Fruit fly (Drosophila melanogaster): Measurements from ENCODE around the gene Ttc19.

DNA sequence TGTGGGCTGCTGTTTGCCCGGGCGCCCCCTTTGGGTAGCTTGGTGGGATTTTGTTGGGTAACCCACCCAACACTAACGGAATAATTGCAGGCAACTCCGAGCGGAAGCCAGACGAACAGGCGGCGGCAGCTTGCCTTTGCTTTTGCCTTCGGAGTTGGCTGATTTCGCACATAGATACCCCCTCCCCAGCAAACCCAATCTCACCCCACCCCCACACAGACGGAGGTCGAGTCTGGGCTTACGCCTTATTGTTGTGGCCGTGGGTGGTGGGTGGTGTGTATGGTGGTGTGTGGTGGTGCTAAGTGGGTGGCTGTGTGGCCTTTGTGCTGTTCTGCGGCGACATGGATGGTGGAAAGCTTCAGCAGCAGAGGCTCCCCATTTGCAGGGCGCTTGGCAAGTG, 29.3 kb downstream of the Ttc19 start:
- TF ChIP-seq CG10348 (GFP tag; IDR thresholded peaks at IDR 0.05) (no peak), CG4496 (GFP tag; IDR thresholded peaks at IDR 0.05) (no peak), rn (GFP tag; IDR thresholded peaks at IDR 0.05) (no peak), Pif1B (GFP tag; optimal IDR thresholded peaks at IDR 0.05) (no peak), CG14655 (GFP tag; optimal IDR thresholded peaks at IDR 0.05) (no peak), CG8301 (tag; optimal IDR thresholded peaks at IDR 0.05) (no peak), fd96Ca (GFP tag; IDR thresholded peaks at IDR 0.05) (no peak)
